Worm (Caenorhabditis elegans) whole organism, L1 larva: ENCODE measurements around the gene F46F2.5.

Source experiments
- nhr-28 ChIP-seq: fragments of 150-350 bp; optimal IDR thresholded peaks from 2 replicates; lab custom pipeline; 2014; ENCODE audit warnings: missing biosample characterization, missing genetic modification characterization
- pag-3 ChIP-seq: sonication (generic microtip); optimal IDR thresholded peaks from 2 replicates; lab custom pipeline; 2017; ENCODE audit warnings: missing genetic modification characterization, mild to moderate bottlenecking, missing compliant biosample characterization, antibody characterized with exemption, borderline replicate concordance; ENCODE audit not compliant: insufficient read depth

- TF ChIP-seq pag-3 (tag; lab: Kevin White, UChicago), result no peak
- TF ChIP-seq nhr-28, result no peak
These were observed 8.1 kb downstream of the F46F2.5 start for ce11 chrX:15270656-15271055.
